Worm (Caenorhabditis elegans): ENCODE data around the gene C17F4.8.

DNA sequence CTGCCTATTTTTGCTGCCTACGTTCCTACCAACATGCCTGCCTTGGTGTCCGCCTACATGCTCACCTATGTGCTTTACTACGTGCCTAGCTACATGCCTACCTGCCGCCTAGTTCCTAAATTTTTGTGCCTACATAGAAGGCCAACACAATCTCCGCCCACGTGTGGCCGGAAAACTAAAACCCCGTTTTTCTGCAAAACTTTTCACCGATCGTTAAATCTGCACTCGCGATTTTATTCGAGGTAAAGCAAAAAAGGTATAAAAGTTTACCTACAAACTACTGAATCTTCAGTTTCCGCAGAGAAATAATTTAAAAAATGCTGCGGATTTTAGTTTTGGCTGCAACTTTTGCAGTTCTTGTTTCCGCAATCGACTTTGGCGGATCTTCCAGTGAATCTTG lies 14.8 kb upstream of the C17F4.8 start, which contains the start of gene clec-124:
- no peak for TF ChIP-seq pqm-1 (tag; optimal IDR thresholded peaks at IDR 0.05)
- TF ChIP-seq unc-130 (GFP tag; optimal IDR thresholded peaks at IDR 0.05) = no peak
- TF ChIP-seq zfp-2 (tag; optimal IDR thresholded peaks at IDR 0.05) = no peak
- no peak for TF ChIP-seq dmd-6 (GFP tag; IDR thresholded peaks at IDR 0.05)
- TF ChIP-seq snpc-1.2 (GFP tag; IDR thresholded peaks at IDR 0.05) = no peak
- TF ChIP-seq aly-2 (tag; optimal IDR thresholded peaks at IDR 0.05) = no peak
- TF ChIP-seq ceh-82 (tag; optimal IDR thresholded peaks at IDR 0.05) = no peak
